Worm (Caenorhabditis elegans) whole organism, L4 larva: ENCODE measurements around the gene C15C8.5.

Experiments
- F26F4.8 ChIP-seq: fragments of 200-800 bp; sonication (Bioruptor generic); conservative IDR thresholded peaks from 2 replicates; pipeline ENCODE4 v1.3.6; 2022; ENCODE audit warnings: missing genetic modification characterization, missing compliant biosample characterization
- Y105C5A.15 ChIP-seq: fragments of 200-800 bp; sonication (Bioruptor generic); IDR thresholded peaks from 2 replicates; pipeline ENCODE4 v1.3.6; 2022; ENCODE audit warnings: missing genetic modification characterization, missing compliant biosample characterization
- Y48G9A.11 ChIP-seq: fragments of 200-800 bp; sonication (Bioruptor generic); IDR thresholded peaks from 2 replicates; pipeline ENCODE4 v1.3.6; 2022; ENCODE audit warnings: missing genetic modification reagents, missing genetic modification characterization, missing compliant biosample characterization
- Y5F2A.4 ChIP-seq: fragments of 200-800 bp; sonication (Bioruptor generic); optimal IDR thresholded peaks from 2 replicates; lab custom pipeline; 2018; ENCODE audit warnings: mild to moderate bottlenecking, missing genetic modification characterization, missing compliant biosample characterization
- ZK337.2 ChIP-seq: fragments of 200-800 bp; sonication (Bioruptor generic); IDR thresholded peaks from 2 replicates; pipeline ENCODE4 v1.3.6; 2022; ENCODE audit warnings: missing genetic modification reagents, missing genetic modification characterization, missing compliant biosample characterization
- ama-1 ChIP-seq: fragments of 150-350 bp; optimal IDR thresholded peaks from 2 replicates; lab custom pipeline; 2014; ENCODE audit warnings: inconsistent platforms, mixed read lengths
- ceh-44 ChIP-seq: fragments of 200-800 bp; sonication (Bioruptor generic); IDR thresholded peaks from 2 replicates; pipeline ENCODE4 v1.3.6; 2022; ENCODE audit warnings: missing genetic modification reagents, missing genetic modification characterization, missing compliant biosample characterization
- daf-16 ChIP-seq, 3 experiments: sonication (generic microtip); optimal IDR thresholded peaks; 2 replicates each; lab custom pipeline; 2016 to 2017; ENCODE audit warnings: missing genetic modification characterization in 3 of 3, missing genetic modification reagents in 3 of 3, mild to moderate bottlenecking in 2 of 3, missing compliant biosample characterization in 2 of 3, missing biosample characterization in 1 of 3, moderate library complexity in 1 of 3
- daf-8 ChIP-seq: fragments of 200-800 bp; sonication (Bioruptor generic); IDR thresholded peaks from 2 replicates; pipeline ENCODE4 v1.3.6; 2022; ENCODE audit warnings: missing genetic modification characterization, missing compliant biosample characterization
- dmd-6 ChIP-seq: fragments of 200-800 bp; sonication (Bioruptor generic); IDR thresholded peaks from 2 replicates; pipeline ENCODE4 v1.3.6; 2022; ENCODE audit warnings: missing genetic modification reagents, missing genetic modification characterization, missing compliant biosample characterization
- dmd-8 ChIP-seq: fragments of 200-800 bp; sonication (Bioruptor generic); IDR thresholded peaks from 2 replicates; pipeline ENCODE4 v1.3.6; 2022; ENCODE audit warnings: missing genetic modification characterization, missing compliant biosample characterization
- duxl-1 ChIP-seq: sonication (generic microtip); optimal IDR thresholded peaks from 2 replicates; lab custom pipeline; 2016; ENCODE audit warnings: mild to moderate bottlenecking, missing genetic modification characterization, moderate library complexity, missing compliant biosample characterization; ENCODE audit not compliant: poor library complexity
- dve-1 ChIP-seq: sonication (generic microtip); optimal IDR thresholded peaks from 2 replicates; lab custom pipeline; 2017; ENCODE audit warnings: antibody characterized with exemption, mild to moderate bottlenecking, missing genetic modification characterization, missing compliant biosample characterization; ENCODE audit not compliant: insufficient read depth
- hlh-11 ChIP-seq: fragments of 200-800 bp; sonication (Bioruptor generic); optimal IDR thresholded peaks from 2 replicates; lab custom pipeline; 2018; ENCODE audit warnings: mild to moderate bottlenecking, missing genetic modification characterization, missing compliant biosample characterization
- hmg-1.1 ChIP-seq: fragments of 200-800 bp; sonication (Bioruptor generic); IDR thresholded peaks from 2 replicates; pipeline ENCODE4 v1.3.6; 2022; ENCODE audit warnings: missing genetic modification reagents, missing genetic modification characterization, missing compliant biosample characterization
- lsy-2 ChIP-seq, 2 experiments: fragments of 150-350 bp in 1 of 2; sonication (generic microtip) in 1 of 2; optimal IDR thresholded peaks; 2 replicates each; lab custom pipeline; 2014 to 2017; ENCODE audit warnings: missing biosample characterization in 2 of 2, missing genetic modification characterization in 2 of 2
- madf-5 ChIP-seq, 2 experiments: fragments of 200-800 bp; sonication (Bioruptor generic); IDR thresholded peaks; 2 replicates each; pipeline ENCODE4 v1.3.6; 2022; ENCODE audit warnings: missing compliant biosample characterization in 2 of 2, missing genetic modification characterization in 2 of 2
- mep-1 ChIP-seq: fragments of 150-350 bp; sonication (generic microtip); optimal IDR thresholded peaks from 3 replicates; lab custom pipeline; 2014; ENCODE audit warnings: missing biosample characterization, missing genetic modification characterization
- mxl-2 ChIP-seq: fragments of 200-800 bp; sonication (Bioruptor generic); conservative IDR thresholded peaks from 2 replicates; pipeline ENCODE4 v1.3.6; 2022; ENCODE audit warnings: missing genetic modification reagents, missing genetic modification characterization, missing compliant biosample characterization
- nhr-11 ChIP-seq: fragments of 150-350 bp; optimal IDR thresholded peaks from 2 replicates; lab custom pipeline; 2014; ENCODE audit warnings: missing biosample characterization, missing genetic modification characterization
- nhr-28 ChIP-seq: fragments of 150-350 bp; optimal IDR thresholded peaks from 2 replicates; lab custom pipeline; 2014; ENCODE audit warnings: missing biosample characterization, missing genetic modification characterization
- nhr-41 ChIP-seq: fragments of 200-800 bp; sonication (Bioruptor generic); IDR thresholded peaks from 2 replicates; pipeline ENCODE4 v1.3.6; 2022; ENCODE audit warnings: missing genetic modification reagents, missing genetic modification characterization, missing compliant biosample characterization
- nhr-48 ChIP-seq: sonication (generic microtip); optimal IDR thresholded peaks from 2 replicates; lab custom pipeline; 2016; ENCODE audit warnings: mild to moderate bottlenecking, missing genetic modification characterization, missing compliant biosample characterization
- pha-4 ChIP-seq, 2 experiments: fragments of 150-350 bp in 1 of 2; fragments of 200-800 bp in 1 of 2; sonication (Bioruptor generic) in 1 of 2; IDR thresholded peaks in 1 of 2; optimal IDR thresholded peaks in 1 of 2; 2 replicates each; pipeline versions ENCODE4 v1.3.6 to Lab custom; 2014 to 2022; ENCODE audit warnings: missing genetic modification characterization in 2 of 2, missing genetic modification reagents in 2 of 2, missing biosample characterization in 1 of 2, missing compliant biosample characterization in 1 of 2
- pqm-1 ChIP-seq: sonication (generic microtip); optimal IDR thresholded peaks from 2 replicates; lab custom pipeline; 2017; ENCODE audit warnings: missing biosample characterization, missing genetic modification characterization
- tra-1 ChIP-seq: fragments of 200-800 bp; sonication (Bioruptor generic); IDR thresholded peaks from 2 replicates; pipeline ENCODE4 v1.3.6; 2022; ENCODE audit warnings: missing genetic modification reagents, missing genetic modification characterization, missing compliant biosample characterization
- unc-62 ChIP-seq, 3 experiments: fragments of 150-350 bp in 1 of 3; sonication (generic microtip); optimal IDR thresholded peaks in 2 of 3; peaks in 1 of 3; 1 replicate in 1 of 3; 2 replicates in 2 of 3; lab custom pipeline; 2014 to 2017; ENCODE audit warnings: missing biosample characterization in 3 of 3, missing genetic modification characterization in 3 of 3, missing genetic modification reagents in 3 of 3, missing genotype in 1 of 3
- zfp-2 ChIP-seq: sonication (generic microtip); optimal IDR thresholded peaks from 2 replicates; lab custom pipeline; 2016; ENCODE audit warnings: mild to moderate bottlenecking, missing genetic modification characterization, missing compliant biosample characterization

C15C8.5 gene

DNA sequence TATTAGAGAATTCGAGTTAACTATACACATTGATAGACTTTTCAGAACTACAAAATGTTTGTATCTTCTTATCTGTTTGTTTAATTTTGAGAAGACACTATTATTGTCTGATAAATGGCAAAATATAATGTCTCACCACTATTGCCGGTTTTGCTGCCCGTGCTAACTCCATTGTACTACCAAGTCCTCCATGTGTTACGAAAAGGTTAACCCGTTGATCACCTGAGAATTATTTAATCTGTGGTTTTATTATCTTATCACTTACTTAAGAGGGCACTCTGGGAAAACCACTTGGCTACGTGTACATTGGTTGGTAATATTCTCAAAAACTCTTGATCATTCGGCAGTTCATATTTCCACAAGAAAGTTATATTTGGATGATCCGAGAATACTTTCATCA, 48.1 kb downstream of the C15C8.5 start:
- TF ChIP-seq dve-1 (tag; lab: Kevin White, UChicago) (peak; percentile 38), madf-5 (GFP tag; IDR thresholded peaks at IDR 0.05; lab: Robert Waterston, UW) (no peak), hlh-11 (peak; percentile 34), ZK337.2 (GFP tag; lab: Robert Waterston, UW) (no peak), Y5F2A.4 (GFP tag; lab: Kevin White, UChicago) (no peak), nhr-28 (tag; lab: Kevin White, UChicago) (peak; percentile 29), daf-8 (GFP tag; lab: Robert Waterston, UW) (no peak)
- TF ChIP-seq, all 104 proteins: peak for 3

DNA sequence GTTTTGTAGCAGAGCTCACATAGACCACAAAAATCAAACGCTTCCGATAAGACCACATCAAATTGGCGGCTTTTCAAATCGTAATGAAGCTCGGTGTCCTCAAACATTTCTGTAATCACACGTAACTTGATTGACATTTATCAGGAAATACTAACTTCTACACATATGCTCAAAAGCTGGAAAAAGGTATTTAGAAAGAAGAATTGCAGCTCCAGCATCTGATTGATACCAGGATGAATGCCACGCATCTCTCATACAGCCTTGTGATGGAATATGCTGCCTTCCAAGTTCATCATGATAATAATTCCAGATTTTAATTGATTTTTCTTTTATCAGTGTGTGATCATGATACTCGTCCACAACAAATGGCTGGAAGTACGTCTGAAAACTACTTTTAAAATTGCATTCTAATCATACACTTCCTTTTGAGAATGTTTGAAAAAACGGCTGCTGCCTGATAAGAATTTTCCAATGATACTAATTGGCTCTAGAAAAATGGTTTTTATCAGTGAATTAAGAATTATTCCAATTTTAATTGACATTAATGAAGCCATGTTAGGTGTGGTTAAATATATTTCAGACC, 49.2 kb downstream of the C15C8.5 start:
- TF ChIP-seq pha-4 (GFP tag; IDR thresholded peaks at IDR 0.05; lab: Robert Waterston, UW) (no peak), pha-4 (tag; optimal IDR thresholded peaks at IDR 0.05; lab: Kevin White, UChicago) (no peak), lsy-2 (tag; optimal IDR thresholded peaks at IDR 0.05; lab: Kevin White, UChicago) (no peak), tra-1 (GFP tag; lab: Robert Waterston, UW) (0 out of 2 replicates have a peak, but pooled peaks have one; percentile 36), nhr-48 (tag; lab: Kevin White, UChicago) (peak; percentile 53), dmd-8 (GFP tag; lab: Robert Waterston, UW) (no peak), zfp-2 (tag; lab: Kevin White, UChicago) (no peak), F26F4.8 (GFP tag; lab: Robert Waterston, UW) (no peak), ceh-44 (GFP tag; lab: Robert Waterston, UW) (no peak), hlh-11 (no peak), mxl-2 (GFP tag; lab: Robert Waterston, UW) (no peak), Y105C5A.15 (GFP tag; lab: Robert Waterston, UW) (no peak), unc-62 (GFP tag; optimal IDR thresholded peaks at IDR 0.05 in 1 of 2; lab: Kevin White, UChicago) (peak in 1 of 2 experiments; percentile 83), unc-62 (tag; optimal IDR thresholded peaks at IDR 0.05; lab: Kevin White, UChicago) (no peak), Y48G9A.11 (GFP tag; lab: Robert Waterston, UW) (no peak), nhr-41 (GFP tag; lab: Robert Waterston, UW) (no peak), mep-1 (tag; lab: Kevin White, UChicago) (no peak), pqm-1 (peak; percentile 52), duxl-1 (tag; lab: Kevin White, UChicago) (no peak), ama-1 (lab: Kevin White, UChicago) (no peak), daf-16 (GFP tag; optimal IDR thresholded peaks at IDR 0.05; lab: Kevin White, UChicago) (no peak), daf-16 (tag; optimal IDR thresholded peaks at IDR 0.05; lab: Kevin White, UChicago) (no peak), dve-1 (tag; lab: Kevin White, UChicago) (peak; percentile 21), dmd-6 (peak; percentile 81)
- TF ChIP-seq, all 104 proteins: peak for 6

DNA sequence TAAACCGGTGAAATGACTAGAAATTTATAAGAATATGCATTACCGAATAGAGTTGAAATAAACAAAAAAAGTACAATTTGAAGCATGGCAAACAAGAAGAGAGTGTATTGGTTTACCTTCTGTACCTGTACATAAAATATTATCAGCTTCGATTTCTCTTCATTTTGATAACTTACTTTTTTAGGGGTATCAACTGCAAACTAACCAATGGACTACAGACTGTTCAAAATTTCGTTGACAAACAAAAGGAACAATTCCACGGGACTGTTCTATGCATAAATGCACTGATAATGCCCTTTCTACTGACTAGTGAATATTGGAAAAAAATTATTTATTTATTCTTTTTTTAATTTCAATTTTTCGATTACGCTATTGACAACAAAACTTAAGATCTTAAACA, 50.2 kb downstream of the C15C8.5 start, which contains the start of gene ugt-6:
Gene ugt-6 (minus strand): TSS at position 233 of the 400 bp plus-strand sequence.
- TF ChIP-seq nhr-28 (tag; lab: Kevin White, UChicago) = peak; percentile 75
- no peak for TF ChIP-seq Y5F2A.4 (GFP tag; lab: Kevin White, UChicago)
- TF ChIP-seq hmg-1.1 (GFP tag; lab: Robert Waterston, UW) = no peak
- TF ChIP-seq nhr-11 (tag; lab: Kevin White, UChicago) = no peak
- TF ChIP-seq daf-16 (GFP tag; optimal IDR thresholded peaks at IDR 0.05; lab: Kevin White, UChicago) = no peak
- peak; percentile 82 for TF ChIP-seq daf-16 (tag; optimal IDR thresholded peaks at IDR 0.05; lab: Kevin White, UChicago)
